Fruit fly (Drosophila melanogaster): ENCODE measurements around the gene CG34150.
A peak's percentile ranks its signal among the peaks of the same experiment; 100 is the strongest.

The CG34150 gene

dm6 chr3R:24787042-24787565 is 27.0 kb upstream of the CG34150 start, which contains the start of gene CG5805 (continued):
- TF ChIP-seq Usf (GFP tag; optimal IDR thresholded peaks at IDR 0.05) = peak; percentile 67
- TF ChIP-seq Lim3 (GFP tag; IDR thresholded peaks at IDR 0.05) = no peak
- peak; percentile 78; the same call in 1 of the 2 replicates for TF ChIP-seq CG32772 (GFP tag; IDR thresholded peaks at IDR 0.05)
- peak; percentile 46 for TF ChIP-seq bab2 (GFP tag; optimal IDR thresholded peaks at IDR 0.05)
- TF ChIP-seq Dref (GFP tag; IDR thresholded peaks at IDR 0.05) = peak; percentile 45
- no peak for TF ChIP-seq gro (GFP tag; optimal IDR thresholded peaks at IDR 0.05)
- TF ChIP-seq CG9817 (tag; optimal IDR thresholded peaks at IDR 0.05) = peak; percentile 85
- peak; percentile 59 for TF ChIP-seq CG2120 (GFP tag; optimal IDR thresholded peaks at IDR 0.05)
- peak; percentile 71 for TF ChIP-seq trem (tag; optimal IDR thresholded peaks at IDR 0.05)
- TF ChIP-seq CG1792 (GFP tag; optimal IDR thresholded peaks at IDR 0.05) = peak; percentile 48
- TF ChIP-seq fd3F (GFP tag; optimal IDR thresholded peaks at IDR 0.05) = peak; percentile 80
- peak; percentile 80 for TF ChIP-seq CG10147 (GFP tag; optimal IDR thresholded peaks at IDR 0.05)
- peak; percentile 57 for TF ChIP-seq Deaf1 (tag; optimal IDR thresholded peaks at IDR 0.05)
- peak; percentile 85 for TF ChIP-seq Max (GFP tag; optimal IDR thresholded peaks at IDR 0.05)
- TF ChIP-seq CG5953 (GFP tag; IDR thresholded peaks at IDR 0.05) = peak; percentile 70; the same call in 1 of the 2 replicates
- peak; percentile 76 for TF ChIP-seq Nf-YA (GFP tag; IDR thresholded peaks at IDR 0.05)
- peak; percentile 56 for TF ChIP-seq CG10431 (GFP tag; optimal IDR thresholded peaks at IDR 0.05)
- TF ChIP-seq CG3281 (GFP tag; optimal IDR thresholded peaks at IDR 0.05) = peak; percentile 92
- peak; percentile 89 for TF ChIP-seq CG13296 (GFP tag; optimal IDR thresholded peaks at IDR 0.05)
- TF ChIP-seq ewg (GFP tag; optimal IDR thresholded peaks at IDR 0.05) = peak; percentile 83
- peak; percentile 70 for TF ChIP-seq HLH54F (GFP tag; optimal IDR thresholded peaks at IDR 0.05)
- peak; percentile 86 for TF ChIP-seq dysf (GFP tag; IDR thresholded peaks at IDR 0.05)
- TF ChIP-seq CG17829 (tag; optimal IDR thresholded peaks at IDR 0.05) = peak; percentile 65
- TF ChIP-seq zen (tag; optimal IDR thresholded peaks at IDR 0.05) = peak; percentile 79
- no peak for TF ChIP-seq CG4360 (GFP tag; IDR thresholded peaks at IDR 0.05)
- TF ChIP-seq CG10565 (GFP tag; optimal IDR thresholded peaks at IDR 0.05) = no peak
- TF ChIP-seq HmgD (GFP tag; optimal IDR thresholded peaks at IDR 0.05) = peak; percentile 69
- TF ChIP-seq vfl (GFP tag; optimal IDR thresholded peaks at IDR 0.05) = no peak
- TF ChIP-seq psq (GFP tag; optimal IDR thresholded peaks at IDR 0.05) = peak; percentile 68
- TF ChIP-seq phol (tag; optimal IDR thresholded peaks at IDR 0.05) = peak; percentile 88
- TF ChIP-seq CG11723 (GFP tag; optimal IDR thresholded peaks at IDR 0.05) = peak; percentile 75
- peak; percentile 22 for TF ChIP-seq CG15696 (tag; optimal IDR thresholded peaks at IDR 0.05)
- no peak for TF ChIP-seq dan (GFP tag; IDR thresholded peaks at IDR 0.05)
- TF ChIP-seq jing (GFP tag; optimal IDR thresholded peaks at IDR 0.05) = peak; percentile 63
- TF ChIP-seq wek (GFP tag; optimal IDR thresholded peaks at IDR 0.05) = peak; percentile 58
- TF ChIP-seq nerfin-1 (tag; optimal IDR thresholded peaks at IDR 0.05) = peak; percentile 75
- TF ChIP-seq Dip2 (GFP tag; IDR thresholded peaks at IDR 0.05) = no peak
- TF ChIP-seq otp (GFP tag; IDR thresholded peaks at IDR 0.05) = peak; percentile 80
- TF ChIP-seq CG4328 (GFP tag; optimal IDR thresholded peaks at IDR 0.05) = peak; percentile 83
- 0 out of 2 replicates have a peak, but pooled peaks have one; percentile 44 for TF ChIP-seq Doc2 (GFP tag; IDR thresholded peaks at IDR 0.05)
- peak; percentile 50 for TF ChIP-seq kni (GFP tag; optimal IDR thresholded peaks at IDR 0.05)
- TF ChIP-seq CG7357 (GFP tag; IDR thresholded peaks at IDR 0.05) = peak; percentile 63; the same call in 2 of the 3 replicates
- peak; percentile 64 for TF ChIP-seq chn (GFP tag; optimal IDR thresholded peaks at IDR 0.05)
- no peak for TF ChIP-seq nom (GFP tag; optimal IDR thresholded peaks at IDR 0.05)
- TF ChIP-seq ab (GFP tag; optimal IDR thresholded peaks at IDR 0.05) = no peak
- TF ChIP-seq Atf6 (GFP tag; IDR thresholded peaks at IDR 0.05) = peak; percentile 80
- peak; percentile 88 for TF ChIP-seq CG32532 (GFP tag; IDR thresholded peaks at IDR 0.05)
- TF ChIP-seq sc (optimal IDR thresholded peaks at IDR 0.05) = no peak
- TF ChIP-seq sc (GFP tag; optimal IDR thresholded peaks at IDR 0.05) = peak; percentile 75
- TF ChIP-seq CG30020 (tag; optimal IDR thresholded peaks at IDR 0.05) = no peak
- peak; percentile 94 for TF ChIP-seq Hmr (GFP tag; optimal IDR thresholded peaks at IDR 0.05)

All from whole organism, embryonic.